Fruit fly (Drosophila melanogaster) whole organism, prepupa: Measurements from ENCODE around the gene Lk.

Source experiments
- Blimp-1 ChIP-seq: fragments of 200-800 bp; sonication (Bioruptor generic); optimal IDR thresholded peaks from 3 replicates; lab custom pipeline; 2017; ENCODE audit warnings: missing biosample characterization, missing genetic modification characterization, mild to moderate bottlenecking, moderate library complexity, missing genetic modification reagents
- CG11762 ChIP-seq: fragments of 200-800 bp; sonication (Bioruptor generic); optimal IDR thresholded peaks from 3 replicates; lab custom pipeline; 2016; ENCODE audit warnings: missing biosample characterization, missing genetic modification characterization; ENCODE audit not compliant: insufficient read depth
- CG11902 ChIP-seq: fragments of 200-800 bp; sonication (Bioruptor generic); optimal IDR thresholded peaks from 3 replicates; lab custom pipeline; 2016; ENCODE audit warnings: missing biosample characterization, missing genetic modification characterization
- CG15336 ChIP-seq: fragments of 200-800 bp; sonication (Bioruptor generic); IDR thresholded peaks from 2 replicates; pipeline ENCODE4 v1.3.6; 2022; ENCODE audit warnings: missing biosample characterization, missing genetic modification characterization
- CG1621 ChIP-seq: fragments of 200-800 bp; sonication (Bioruptor generic); optimal IDR thresholded peaks from 3 replicates; lab custom pipeline; 2018; ENCODE audit warnings: missing biosample characterization, mild to moderate bottlenecking, missing genetic modification characterization
- CG3032 ChIP-seq: fragments of 200-800 bp; optimal IDR thresholded peaks from 2 replicates; lab custom pipeline; 2019; ENCODE audit warnings: missing biosample characterization, mild to moderate bottlenecking, missing genetic modification characterization, moderate library complexity
- CG31627 ChIP-seq: fragments of 200-800 bp; sonication (Bioruptor generic); optimal IDR thresholded peaks from 3 replicates; lab custom pipeline; 2016; ENCODE audit warnings: missing biosample characterization, missing genetic modification characterization
- CG34406 ChIP-seq: fragments of 200-800 bp; sonication (Bioruptor generic); optimal IDR thresholded peaks from 3 replicates; lab custom pipeline; 2016; ENCODE audit warnings: missing biosample characterization, missing genetic modification characterization
- CG4318 ChIP-seq: fragments of 200-800 bp; sonication (Bioruptor generic); optimal IDR thresholded peaks from 3 replicates; lab custom pipeline; 2017; ENCODE audit warnings: missing biosample characterization, mild to moderate bottlenecking, missing genetic modification characterization
- CG6163 ChIP-seq: fragments of 200-800 bp; sonication (Bioruptor generic); IDR thresholded peaks from 3 replicates; pipeline ENCODE4 v1.3.6; 2022; ENCODE audit warnings: missing biosample characterization, missing genetic modification characterization
- CG6792 ChIP-seq: fragments of 200-800 bp; sonication (Bioruptor generic); optimal IDR thresholded peaks from 3 replicates; lab custom pipeline; 2016; ENCODE audit warnings: missing biosample characterization, missing genetic modification characterization
- CG6808 ChIP-seq: fragments of 200-800 bp; sonication (Bioruptor generic); optimal IDR thresholded peaks from 3 replicates; lab custom pipeline; 2017; ENCODE audit warnings: missing biosample characterization, missing genetic modification characterization, mild to moderate bottlenecking, moderate library complexity, missing genetic modification reagents
- CG6854 ChIP-seq: fragments of 200-800 bp; sonication (Bioruptor generic); optimal IDR thresholded peaks from 2 replicates; lab custom pipeline; 2017; ENCODE audit warnings: missing biosample characterization, mild to moderate bottlenecking, missing genetic modification characterization
- CG7368 ChIP-seq: fragments of 200-800 bp; sonication (Bioruptor generic); optimal IDR thresholded peaks from 3 replicates; lab custom pipeline; 2016; ENCODE audit warnings: missing biosample characterization, missing genetic modification characterization
- CG8319 ChIP-seq: fragments of 200-800 bp; sonication (Bioruptor generic); optimal IDR thresholded peaks from 3 replicates; lab custom pipeline; 2016; ENCODE audit warnings: missing biosample characterization, missing genetic modification characterization
- CG8632 ChIP-seq: fragments of 200-800 bp; sonication (Bioruptor generic); optimal IDR thresholded peaks from 3 replicates; lab custom pipeline; 2016; ENCODE audit warnings: missing biosample characterization, missing genetic modification characterization
- CG9139 ChIP-seq: fragments of 200-800 bp; sonication (Bioruptor generic); optimal IDR thresholded peaks from 3 replicates; lab custom pipeline; 2017; ENCODE audit warnings: missing biosample characterization, mild to moderate bottlenecking, missing genetic modification characterization
- Eip78C ChIP-seq: fragments of 200-800 bp; sonication (Bioruptor generic); peaks from one replicate; lab custom pipeline; 2016; ENCODE audit warnings: missing biosample characterization, missing genetic modification characterization
- Eip93F ChIP-seq: fragments of 200-800 bp; sonication (Bioruptor generic); optimal IDR thresholded peaks from 2 replicates; lab custom pipeline; 2016; ENCODE audit warnings: missing biosample characterization, mild to moderate bottlenecking, missing genetic modification characterization
- Ets21C ChIP-seq: fragments of 200-800 bp; sonication (Bioruptor generic); optimal IDR thresholded peaks from 3 replicates; lab custom pipeline; 2016; ENCODE audit warnings: missing biosample characterization, missing genetic modification characterization
- Ets96B ChIP-seq: fragments of 200-800 bp; optimal IDR thresholded peaks from 2 replicates; lab custom pipeline; 2019; ENCODE audit warnings: missing biosample characterization, mild to moderate bottlenecking, missing genetic modification characterization, moderate library complexity
- Hr39 ChIP-seq: fragments of 200-800 bp; sonication (Bioruptor generic); optimal IDR thresholded peaks from 2 replicates; lab custom pipeline; 2016; ENCODE audit warnings: missing biosample characterization, missing genetic modification characterization
- Lpt ChIP-seq: fragments of 200-800 bp; sonication (Bioruptor generic); optimal IDR thresholded peaks from 3 replicates; lab custom pipeline; 2016; ENCODE audit warnings: missing biosample characterization, missing genetic modification characterization
- OdsH ChIP-seq: fragments of 200-800 bp; sonication (Bioruptor generic); optimal IDR thresholded peaks from 3 replicates; lab custom pipeline; 2016; ENCODE audit warnings: missing biosample characterization, missing genetic modification characterization
- Smox ChIP-seq: fragments of 200-800 bp; sonication (Bioruptor generic); optimal IDR thresholded peaks from 3 replicates; lab custom pipeline; 2016; ENCODE audit warnings: missing biosample characterization, missing genetic modification characterization
- Sox102F ChIP-seq: fragments of 200-800 bp; sonication (Bioruptor generic); optimal IDR thresholded peaks from 2 replicates; lab custom pipeline; 2016; ENCODE audit warnings: missing biosample characterization, mild to moderate bottlenecking, missing genetic modification characterization
- Sox14 ChIP-seq: fragments of 200-800 bp; sonication (Bioruptor generic); optimal IDR thresholded peaks from 3 replicates; lab custom pipeline; 2016; ENCODE audit warnings: missing biosample characterization, missing genetic modification characterization
- Sox15 ChIP-seq: fragments of 200-800 bp; sonication (Bioruptor generic); optimal IDR thresholded peaks from 3 replicates; lab custom pipeline; 2016; ENCODE audit warnings: missing biosample characterization, missing genetic modification characterization
- achi ChIP-seq: fragments of 200-800 bp; sonication (Bioruptor generic); optimal IDR thresholded peaks from 3 replicates; lab custom pipeline; 2016; ENCODE audit warnings: missing biosample characterization, missing genetic modification characterization
- cyc ChIP-seq: fragments of 200-800 bp; sonication (Bioruptor generic); optimal IDR thresholded peaks from 3 replicates; lab custom pipeline; 2016; ENCODE audit warnings: missing biosample characterization, missing genetic modification characterization
- dsx ChIP-seq: fragments of 200-800 bp; optimal IDR thresholded peaks from 3 replicates; lab custom pipeline; 2019; ENCODE audit warnings: missing biosample characterization, mild to moderate bottlenecking, missing genetic modification characterization, moderate library complexity; ENCODE audit not compliant: poor library complexity, severe bottlenecking
- eg ChIP-seq: fragments of 200-800 bp; sonication (Bioruptor generic); IDR thresholded peaks from 3 replicates; pipeline ENCODE4 v1.3.6; 2022; ENCODE audit warnings: missing biosample characterization, missing genetic modification characterization
- esn ChIP-seq: fragments of 200-800 bp; sonication (Bioruptor generic); optimal IDR thresholded peaks from 2 replicates; lab custom pipeline; 2016; ENCODE audit warnings: missing biosample characterization, mild to moderate bottlenecking, missing genetic modification characterization, moderate library complexity
- fd85E ChIP-seq: fragments of 200-800 bp; sonication (Bioruptor generic); optimal IDR thresholded peaks from 3 replicates; lab custom pipeline; 2016; ENCODE audit warnings: missing biosample characterization, missing genetic modification characterization
- fkh ChIP-seq: fragments of 200-800 bp; sonication (Bioruptor generic); optimal IDR thresholded peaks from 3 replicates; lab custom pipeline; 2017; ENCODE audit warnings: missing biosample characterization, mild to moderate bottlenecking, missing genetic modification characterization, moderate library complexity
- lz ChIP-seq: fragments of 200-800 bp; sonication (Bioruptor generic); optimal IDR thresholded peaks from 3 replicates; lab custom pipeline; 2016; ENCODE audit warnings: missing biosample characterization, missing genetic modification characterization
- pdm3 ChIP-seq: fragments of 200-800 bp; sonication (Bioruptor generic); optimal IDR thresholded peaks from 3 replicates; lab custom pipeline; 2016; ENCODE audit warnings: missing biosample characterization, missing genetic modification characterization
- salr ChIP-seq, 2 experiments: fragments of 200-800 bp; sonication (Bioruptor generic); optimal IDR thresholded peaks; 3 replicates each; lab custom pipeline; 2016 to 2018; ENCODE audit warnings: missing biosample characterization in 2 of 2, missing genetic modification characterization in 2 of 2, mild to moderate bottlenecking in 1 of 2
- spab ChIP-seq: fragments of 200-800 bp; sonication (Bioruptor generic); optimal IDR thresholded peaks from 2 replicates; lab custom pipeline; 2017; ENCODE audit warnings: missing biosample characterization, mild to moderate bottlenecking, missing genetic modification characterization, missing genetic modification reagents
- ss ChIP-seq, 2 experiments: fragments of 200-800 bp; sonication (Bioruptor generic); optimal IDR thresholded peaks; 2 replicates in 1 of 2; 3 replicates in 1 of 2; lab custom pipeline; 2017 to 2018; ENCODE audit warnings: mild to moderate bottlenecking in 2 of 2, missing biosample characterization in 2 of 2, missing genetic modification characterization in 2 of 2, moderate library complexity in 1 of 2

The Lk gene

dm6 chr3L:14537435-14537991, 23.1 kb downstream of the Lk start, which contains the start of gene Mpcp2 (continued):
- peak; percentile 20 for TF ChIP-seq CG3032
- no peak for TF ChIP-seq CG31627 (GFP tag; lab: Kevin White, UChicago)
- no peak for TF ChIP-seq fkh (GFP tag; lab: Kevin White, UChicago)
- TF ChIP-seq Eip78C (GFP tag; lab: Kevin White, UChicago), result peak; percentile 61

dm6 chr3L:14536042-14536684, 24.4 kb downstream of the Lk start, which contains the start of the genes bbg and CG43246:
Gene bbg (minus strand): TSS chr3L:14536276.
Gene CG43246 (plus strand): TSS chr3L:14536634.
- TF ChIP-seq CG34406 (no peak), lz (GFP tag; lab: Kevin White, UChicago) (no peak), ss (GFP tag; optimal IDR thresholded peaks at IDR 0.05; lab: Kevin White, UChicago) (peak in 1 of 2 experiments; percentile 6), Lpt (GFP tag; lab: Kevin White, UChicago) (no peak), CG7368 (no peak), Ets21C (GFP tag; lab: Kevin White, UChicago) (no peak), Smox (GFP tag; lab: Kevin White, UChicago) (no peak), CG6792 (GFP tag; lab: Kevin White, UChicago) (no peak), fd85E (GFP tag; lab: Kevin White, UChicago) (no peak), cyc (no peak), CG8632 (no peak), CG6854 (GFP tag; lab: Kevin White, UChicago) (peak; percentile 19), Sox15 (no peak), salr (GFP tag; optimal IDR thresholded peaks at IDR 0.05; lab: Kevin White, UChicago) (no peak), esn (GFP tag; lab: Kevin White, UChicago) (no peak), CG1621 (tag; lab: Kevin White, UChicago) (no peak), Sox14 (GFP tag; lab: Kevin White, UChicago) (no peak), Eip93F (GFP tag; lab: Kevin White, UChicago) (no peak), OdsH (GFP tag; lab: Kevin White, UChicago) (no peak), CG6163 (GFP tag; lab: Robert Waterston, UW) (peak; percentile 10; the same call in 1 of the 3 replicates), CG3032 (no peak), Hr39 (no peak), CG8319 (GFP tag; lab: Kevin White, UChicago) (no peak), CG11762 (GFP tag; lab: Kevin White, UChicago) (no peak), eg (GFP tag; lab: Robert Waterston, UW) (peak; percentile 30; the same call in 1 of the 3 replicates), CG4318 (no peak), Ets96B (tag; lab: Kevin White, UChicago) (no peak), CG9139 (GFP tag; lab: Kevin White, UChicago) (no peak), CG6808 (GFP tag; lab: Kevin White, UChicago) (no peak), CG15336 (GFP tag; lab: Robert Waterston, UW) (peak; percentile 19; the same call in 1 of the 2 replicates), Sox102F (GFP tag; lab: Kevin White, UChicago) (no peak), spab (no peak), CG11902 (GFP tag; lab: Kevin White, UChicago) (no peak), dsx (GFP tag; lab: Kevin White, UChicago) (peak; percentile 33), Blimp-1 (GFP tag; lab: Kevin White, UChicago) (no peak), pdm3 (GFP tag; lab: Kevin White, UChicago) (no peak), achi (GFP tag; lab: Kevin White, UChicago) (no peak), Eip78C (GFP tag; lab: Kevin White, UChicago) (peak; percentile 25)
